Fruit fly (Drosophila melanogaster) whole organism, embryonic: ENCODE measurements around the gene CG9107.

Experiments
- BEAF-32 ChIP-seq: fragments of 200-800 bp; sonication (Bioruptor generic); optimal IDR thresholded peaks from 3 replicates; lab custom pipeline; 2017; ENCODE audit warnings: missing biosample characterization, missing genetic modification characterization, mild to moderate bottlenecking, moderate library complexity, missing genetic modification reagents
- CG10979 ChIP-seq: fragments of 200-800 bp; sonication (Bioruptor generic); optimal IDR thresholded peaks from 2 replicates; lab custom pipeline; 2018; ENCODE audit warnings: missing biosample characterization, mild to moderate bottlenecking, missing genetic modification characterization, moderate library complexity
- CG11093 ChIP-seq: fragments of 200-800 bp; sonication (Bioruptor generic); IDR thresholded peaks from 3 replicates; pipeline ENCODE4 v1.3.6; 2022; ENCODE audit warnings: missing biosample characterization, missing genetic modification characterization
- CG11247 ChIP-seq: fragments of 200-800 bp; sonication (Bioruptor generic); IDR thresholded peaks from 2 replicates; pipeline ENCODE4 v1.3.6; 2022; ENCODE audit warnings: missing biosample characterization, missing genetic modification characterization
- CG12299 ChIP-seq: fragments of 200-800 bp; sonication (Bioruptor generic); optimal IDR thresholded peaks from 2 replicates; lab custom pipeline; 2018; ENCODE audit warnings: missing biosample characterization, mild to moderate bottlenecking, missing genetic modification characterization
- CG14014 ChIP-seq: fragments of 200-800 bp; sonication (Bioruptor generic); IDR thresholded peaks from 2 replicates; pipeline ENCODE4 v1.3.6; 2022; ENCODE audit warnings: missing biosample characterization, missing genetic modification characterization
- CG14050 ChIP-seq: fragments of 200-800 bp; sonication (Bioruptor generic); IDR thresholded peaks from 3 replicates; pipeline ENCODE4 v1.3.6; 2022; ENCODE audit warnings: missing biosample characterization, missing genetic modification characterization
- CG1529 ChIP-seq: fragments of 200-800 bp; sonication (Bioruptor generic); optimal IDR thresholded peaks from 3 replicates; lab custom pipeline; 2018; ENCODE audit warnings: missing biosample characterization, missing genetic modification characterization
- CG17802 ChIP-seq: fragments of 200-800 bp; sonication (Bioruptor generic); optimal IDR thresholded peaks from 2 replicates; lab custom pipeline; 2018; ENCODE audit warnings: missing biosample characterization, mild to moderate bottlenecking, missing genetic modification characterization, moderate library complexity
- CG2202 ChIP-seq: fragments of 200-800 bp; sonication (Bioruptor generic); optimal IDR thresholded peaks from 2 replicates; lab custom pipeline; 2018; ENCODE audit warnings: missing biosample characterization, mild to moderate bottlenecking, missing genetic modification characterization
- CG31224 ChIP-seq: fragments of 200-800 bp; sonication (Bioruptor generic); IDR thresholded peaks from 2 replicates; pipeline ENCODE4 v1.3.6; 2022; ENCODE audit warnings: missing biosample characterization, missing genetic modification characterization
- CG31441 ChIP-seq: fragments of 200-800 bp; sonication (Bioruptor generic); IDR thresholded peaks from 2 replicates; pipeline ENCODE4 v1.3.6; 2022; ENCODE audit warnings: missing biosample characterization, missing genetic modification characterization
- CG33557 ChIP-seq: fragments of 200-800 bp; sonication (Bioruptor generic); optimal IDR thresholded peaks from 2 replicates; lab custom pipeline; 2019; ENCODE audit warnings: missing biosample characterization, mild to moderate bottlenecking, missing genetic modification characterization, moderate library complexity
- CG3726 ChIP-seq: fragments of 200-800 bp; sonication (Bioruptor generic); IDR thresholded peaks from 3 replicates; pipeline ENCODE4, ENCODE4 v1.3.6; 2022; ENCODE audit warnings: missing biosample characterization, missing genetic modification characterization
- CG4404 ChIP-seq: fragments of 200-800 bp; sonication (Bioruptor generic); IDR thresholded peaks from 2 replicates; pipeline ENCODE4 v1.3.6; 2022; ENCODE audit warnings: missing biosample characterization, missing genetic modification characterization
- CG4617 ChIP-seq: fragments of 200-800 bp; sonication (Bioruptor generic); optimal IDR thresholded peaks from 3 replicates; lab custom pipeline; 2016; ENCODE audit warnings: missing biosample characterization, missing genetic modification characterization, borderline replicate concordance
- CG5180 ChIP-seq: fragments of 200-800 bp; sonication (Bioruptor generic); optimal IDR thresholded peaks from 3 replicates; lab custom pipeline; 2017; ENCODE audit warnings: missing biosample characterization, missing genetic modification characterization, mild to moderate bottlenecking, moderate library complexity, missing genetic modification reagents
- CG6689 ChIP-seq: fragments of 200-800 bp; sonication (Bioruptor generic); IDR thresholded peaks from 2 replicates; pipeline ENCODE4 v1.3.6; 2022; ENCODE audit warnings: missing biosample characterization, missing genetic modification characterization
- CG8290 ChIP-seq, 3 experiments: fragments of 200-800 bp; sonication (Bioruptor generic); optimal IDR thresholded peaks; 2 replicates each; lab custom pipeline; 2016 to 2019; ENCODE audit warnings: missing biosample characterization in 3 of 3, missing genetic modification characterization in 3 of 3, mild to moderate bottlenecking in 2 of 3, moderate library complexity in 1 of 3
- CG9727 ChIP-seq: fragments of 200-800 bp; sonication (Bioruptor generic); optimal IDR thresholded peaks from 3 replicates; lab custom pipeline; 2017; ENCODE audit warnings: missing biosample characterization, mild to moderate bottlenecking, missing genetic modification characterization
- CrebB ChIP-seq: fragments of 200-800 bp; sonication (Bioruptor generic); optimal IDR thresholded peaks from 3 replicates; lab custom pipeline; 2018; ENCODE audit warnings: missing biosample characterization, mild to moderate bottlenecking, missing genetic modification characterization
- D19A ChIP-seq: fragments of 200-800 bp; optimal IDR thresholded peaks from 3 replicates; lab custom pipeline; 2019; ENCODE audit warnings: missing biosample characterization, mild to moderate bottlenecking, missing genetic modification characterization, moderate library complexity
- Dad ChIP-seq: fragments of 200-800 bp; sonication (Bioruptor generic); optimal IDR thresholded peaks from 3 replicates; lab custom pipeline; 2016; ENCODE audit warnings: missing biosample characterization, missing genetic modification characterization
- Fer1 ChIP-seq: fragments of 200-800 bp; sonication (Bioruptor generic); optimal IDR thresholded peaks from 2 replicates; lab custom pipeline; 2017; ENCODE audit warnings: missing biosample characterization, mild to moderate bottlenecking, missing genetic modification characterization
- Fer2 ChIP-seq: fragments of 200-800 bp; sonication (Bioruptor generic); optimal IDR thresholded peaks from 2 replicates; lab custom pipeline; 2018; ENCODE audit warnings: missing biosample characterization, mild to moderate bottlenecking, missing genetic modification characterization, moderate library complexity
- Hand ChIP-seq: fragments of 200-800 bp; sonication (Bioruptor generic); optimal IDR thresholded peaks from 2 replicates; lab custom pipeline; 2017; ENCODE audit warnings: mild to moderate bottlenecking, missing biosample characterization, missing genetic modification reagents, missing genetic modification characterization
- HmgD ChIP-seq: fragments of 200-800 bp; sonication (Bioruptor generic); optimal IDR thresholded peaks from 3 replicates; lab custom pipeline; 2016; ENCODE audit warnings: missing biosample characterization, missing genetic modification characterization
- Rfx ChIP-seq: fragments of 200-800 bp; sonication (Bioruptor generic); IDR thresholded peaks from 2 replicates; pipeline ENCODE4 v1.3.6; 2022; ENCODE audit warnings: missing biosample characterization, missing genetic modification characterization
- Trl ChIP-seq, 3 experiments: fragments of >200 bp in 2 of 3; fragments of 200-800 bp in 1 of 3; sonication (Bioruptor generic) in 1 of 3; optimal IDR thresholded peaks; 2 replicates in 1 of 3; 3 replicates in 2 of 3; lab custom pipeline; 2016 to 2017; ENCODE audit warnings: missing biosample characterization in 1 of 3, missing genetic modification characterization in 1 of 3
- al ChIP-seq: fragments of 200-800 bp; sonication (Bioruptor generic); IDR thresholded peaks from 2 replicates; pipeline ENCODE4 v1.3.6; 2022; ENCODE audit warnings: missing biosample characterization, missing genetic modification characterization
- ase ChIP-seq: fragments of 200-800 bp; sonication (Bioruptor generic); IDR thresholded peaks from 3 replicates; pipeline ENCODE4 v1.3.6; 2022; ENCODE audit warnings: missing biosample characterization, missing genetic modification characterization
- bbx ChIP-seq: fragments of 200-800 bp; sonication (Bioruptor generic); IDR thresholded peaks from 2 replicates; pipeline ENCODE4 v1.3.6; 2022; ENCODE audit warnings: missing biosample characterization, missing genetic modification characterization; ENCODE audit not compliant: partially characterized antibody
- bigmax ChIP-seq: fragments of 200-800 bp; sonication (Bioruptor generic); optimal IDR thresholded peaks from 2 replicates; lab custom pipeline; 2018; ENCODE audit warnings: missing biosample characterization, mild to moderate bottlenecking, missing genetic modification characterization
- bsh ChIP-seq, 2 experiments: fragments of 200-800 bp; sonication (Bioruptor generic); optimal IDR thresholded peaks; 2 replicates each; lab custom pipeline; 2017 to 2018; ENCODE audit warnings: mild to moderate bottlenecking in 2 of 2, missing biosample characterization in 2 of 2, missing genetic modification characterization in 2 of 2, moderate library complexity in 1 of 2
- ci ChIP-seq: fragments of 200-800 bp; sonication (Bioruptor generic); IDR thresholded peaks from 3 replicates; pipeline ENCODE4 v1.3.6; 2022; ENCODE audit warnings: missing biosample characterization, missing genetic modification characterization
- dan ChIP-seq: fragments of 200-800 bp; sonication (Bioruptor generic); IDR thresholded peaks from 2 replicates; pipeline ENCODE4 v1.3.6; 2022; ENCODE audit warnings: missing biosample characterization, missing genetic modification characterization
- dpn ChIP-seq, 2 experiments: fragments of 200-800 bp; sonication (Bioruptor generic); optimal IDR thresholded peaks; 3 replicates each; lab custom pipeline; 2016; ENCODE audit warnings: missing biosample characterization in 2 of 2, missing genetic modification characterization in 2 of 2
- fd3F ChIP-seq: fragments of 200-800 bp; sonication (Bioruptor generic); optimal IDR thresholded peaks from 2 replicates; lab custom pipeline; 2018; ENCODE audit warnings: missing biosample characterization, mild to moderate bottlenecking, missing genetic modification characterization, moderate library complexity
- gt ChIP-seq: fragments of 200-800 bp; sonication (Bioruptor generic); IDR thresholded peaks from 2 replicates; pipeline ENCODE4 v1.3.6; 2022; ENCODE audit warnings: missing biosample characterization, missing genetic modification characterization
- hth ChIP-seq: fragments of >200 bp; optimal IDR thresholded peaks from 2 replicates; lab custom pipeline; 2017; ENCODE audit warnings: inconsistent platforms
- insv ChIP-seq, 2 experiments: fragments of 200-800 bp; sonication (Bioruptor generic); optimal IDR thresholded peaks; 3 replicates each; lab custom pipeline; 2016 to 2018; ENCODE audit warnings: missing biosample characterization in 2 of 2, missing genetic modification characterization in 2 of 2
- lab ChIP-seq: fragments of 200-800 bp; sonication (Bioruptor generic); optimal IDR thresholded peaks from 3 replicates; lab custom pipeline; 2017; ENCODE audit warnings: missing biosample characterization, missing genetic modification characterization, mild to moderate bottlenecking, moderate library complexity, missing genetic modification reagents
- lmd ChIP-seq: fragments of 200-800 bp; sonication (Bioruptor generic); IDR thresholded peaks from 2 replicates; pipeline ENCODE4 v1.3.6; 2022; ENCODE audit warnings: missing biosample characterization, missing genetic modification characterization
- pho ChIP-seq: fragments of 200-800 bp; sonication (Bioruptor generic); optimal IDR thresholded peaks from 2 replicates; lab custom pipeline; 2016; ENCODE audit warnings: missing biosample characterization, missing genetic modification characterization
- sqz ChIP-seq: fragments of 200-800 bp; sonication (Bioruptor generic); optimal IDR thresholded peaks from 3 replicates; lab custom pipeline; 2018; ENCODE audit warnings: missing biosample characterization, mild to moderate bottlenecking, missing genetic modification characterization
- tin ChIP-seq: fragments of 200-800 bp; sonication (Bioruptor generic); optimal IDR thresholded peaks from 3 replicates; lab custom pipeline; 2016; ENCODE audit warnings: missing biosample characterization, missing genetic modification characterization
- trem ChIP-seq: fragments of 200-800 bp; optimal IDR thresholded peaks from 3 replicates; lab custom pipeline; 2019; ENCODE audit warnings: missing biosample characterization, mild to moderate bottlenecking, missing genetic modification characterization, moderate library complexity
- unpg ChIP-seq: fragments of 200-800 bp; sonication (Bioruptor generic); optimal IDR thresholded peaks from 3 replicates; lab custom pipeline; 2018; ENCODE audit warnings: missing biosample characterization, mild to moderate bottlenecking, missing genetic modification characterization, moderate library complexity
- usp ChIP-seq: fragments of >200 bp; optimal IDR thresholded peaks from 2 replicates; lab custom pipeline; 2017; ENCODE audit warnings: missing biosample characterization, missing genetic modification characterization
- wor ChIP-seq: fragments of 200-800 bp; sonication (Bioruptor generic); IDR thresholded peaks from 2 replicates; pipeline ENCODE4 v1.3.6; 2022; ENCODE audit warnings: missing biosample characterization, missing genetic modification characterization

CG9107 gene

DNA sequence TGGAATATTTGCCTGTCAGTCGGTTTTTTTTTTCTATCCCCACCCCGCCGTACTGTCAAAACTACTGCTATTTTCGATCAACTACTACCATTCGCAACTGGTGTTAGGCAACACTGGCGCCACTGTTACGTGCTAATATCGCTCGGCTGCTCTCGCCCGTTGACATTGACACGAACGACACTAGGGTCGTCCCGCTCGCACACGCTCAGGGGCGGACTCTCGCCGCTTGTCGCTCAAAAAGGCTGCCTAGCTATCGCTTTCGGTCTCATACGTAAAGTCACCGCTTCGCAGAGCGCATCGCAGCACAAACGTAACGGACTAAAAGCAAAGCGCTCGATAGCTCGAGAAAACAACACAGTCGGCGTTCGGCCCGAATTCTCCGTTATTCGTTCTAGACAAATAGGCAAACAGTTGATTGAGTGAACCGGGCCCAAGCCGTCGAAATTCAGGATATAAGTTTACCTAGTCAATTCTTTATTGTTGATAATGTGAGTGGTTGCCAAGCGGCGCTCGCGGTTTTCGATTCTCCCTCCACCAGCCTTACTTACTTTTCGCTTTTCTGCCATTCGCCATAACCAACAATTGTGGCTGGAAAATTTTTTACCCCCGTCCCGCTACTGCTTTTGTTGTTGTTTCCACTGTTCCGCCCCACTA lies 41.9 kb downstream of the CG9107 start (continued):
- TF ChIP-seq Fer1 (GFP tag; lab: Kevin White, UChicago) (peak; percentile 47), bigmax (GFP tag; lab: Kevin White, UChicago) (peak; percentile 55), Hand (GFP tag; lab: Kevin White, UChicago) (peak; percentile 16), CG10979 (tag; lab: Kevin White, UChicago) (peak; percentile 33), D19A (tag; lab: Kevin White, UChicago) (no peak), bsh (GFP tag; optimal IDR thresholded peaks at IDR 0.05; lab: Kevin White, UChicago) (peak in 1 of 2 experiments; percentile 8), Dad (peak; percentile 26), BEAF-32 (GFP tag; lab: Kevin White, UChicago) (peak; percentile 35), dpn (GFP tag; optimal IDR thresholded peaks at IDR 0.05; lab: Kevin White, UChicago) (peak; percentile 31 to 59), unpg (peak; percentile 19), gt (GFP tag; lab: Robert Waterston, UW) (no peak), CG2202 (no peak), hth (lab: Kevin White, UChicago) (no peak), CG3726 (no peak), CG6689 (GFP tag; lab: Robert Waterston, UW) (no peak), ci (GFP tag; lab: Robert Waterston, UW) (no peak), pho (GFP tag; lab: Kevin White, UChicago) (peak; percentile 38), sqz (GFP tag; lab: Kevin White, UChicago) (peak; percentile 8), wor (GFP tag; lab: Robert Waterston, UW) (no peak), CG9727 (peak; percentile 21), CrebB (tag; lab: Kevin White, UChicago) (peak; percentile 20), CG14014 (GFP tag; lab: Robert Waterston, UW) (no peak), CG12299 (tag; lab: Kevin White, UChicago) (no peak), usp (GFP tag; lab: Kevin White, UChicago) (no peak), CG11093 (no peak), CG17802 (tag; lab: Kevin White, UChicago) (no peak), bbx (GFP tag; lab: Robert Waterston, UW) (no peak), CG33557 (peak; percentile 38), CG11247 (GFP tag; lab: Robert Waterston, UW) (no peak), dan (GFP tag; lab: Robert Waterston, UW) (no peak), fd3F (GFP tag; lab: Kevin White, UChicago) (no peak), Rfx (GFP tag; lab: Robert Waterston, UW) (no peak), lab (GFP tag; lab: Kevin White, UChicago) (peak; percentile 39), insv (GFP tag; optimal IDR thresholded peaks at IDR 0.05; lab: Kevin White, UChicago) (peak in 1 of 2 experiments; percentile 62), CG31441 (no peak), CG5180 (peak; percentile 93), tin (GFP tag; lab: Kevin White, UChicago) (peak; percentile 32), CG8290 (GFP tag; optimal IDR thresholded peaks at IDR 0.05; lab: Kevin White, UChicago) (peak; percentile 72), CG8290 (tag; optimal IDR thresholded peaks at IDR 0.05; lab: Kevin White, UChicago) (peak; percentile 84 to 95), HmgD (peak; percentile 43), trem (peak; percentile 27), CG4617 (GFP tag; lab: Kevin White, UChicago) (no peak), lmd (no peak), Fer2 (tag; lab: Kevin White, UChicago) (no peak), CG14050 (GFP tag; lab: Robert Waterston, UW) (no peak), CG1529 (GFP tag; lab: Kevin White, UChicago) (no peak), al (no peak), CG31224 (no peak), CG4404 (GFP tag; lab: Robert Waterston, UW) (no peak), ase (GFP tag; lab: Robert Waterston, UW) (no peak), Trl (optimal IDR thresholded peaks at IDR 0.05; lab: Kevin White, UChicago) (no peak), Trl (GFP tag; optimal IDR thresholded peaks at IDR 0.05; lab: Kevin White, UChicago) (peak; percentile 36)
